Fruit fly (Drosophila melanogaster): Measurements from ENCODE around the gene CG14969.
A peak's percentile ranks its signal among the peaks of the same experiment; 100 is the strongest.

The CG14969 gene

dm6 chr3L:3373994-3374623, 39.3 kb upstream of the CG14969 start, which contains the start of the genes Ythdc1 and CG12010 (continued):
- TF ChIP-seq dmrt99B (tag; optimal IDR thresholded peaks at IDR 0.05), result no peak
- TF ChIP-seq CG9932 (GFP tag; IDR thresholded peaks at IDR 0.05), result 0 out of 2 replicates have a peak, but pooled peaks have one; percentile 12
- peak; percentile 10 for TF ChIP-seq CG18619 (GFP tag; optimal IDR thresholded peaks at IDR 0.05)
- TF ChIP-seq ap (GFP tag; IDR thresholded peaks at IDR 0.05), result no peak
- no peak for TF ChIP-seq NFAT (GFP tag; IDR thresholded peaks at IDR 0.05)
- no peak for TF ChIP-seq CG10274 (GFP tag; optimal IDR thresholded peaks at IDR 0.05)
- no peak for TF ChIP-seq cad (GFP tag; optimal IDR thresholded peaks at IDR 0.05)
- no peak for TF ChIP-seq mirr (GFP tag; optimal IDR thresholded peaks at IDR 0.05)
- no peak for TF ChIP-seq dimm (GFP tag; IDR thresholded peaks at IDR 0.05)
- peak; percentile 95 for TF ChIP-seq chinmo (GFP tag; IDR thresholded peaks at IDR 0.05; ENCODE audit: partially characterized antibody)
- no peak for TF ChIP-seq Ssrp (tag; optimal IDR thresholded peaks at IDR 0.05)
- TF ChIP-seq CG34224 (GFP tag; IDR thresholded peaks at IDR 0.05; ENCODE audit: partially characterized antibody), result peak; percentile 81
- no peak for TF ChIP-seq CG7372 (GFP tag; IDR thresholded peaks at IDR 0.05)
- TF ChIP-seq CG7786 (GFP tag; optimal IDR thresholded peaks at IDR 0.05), result no peak
- TF ChIP-seq jigr1 (GFP tag; IDR thresholded peaks at IDR 0.05), result no peak
- no peak for TF ChIP-seq D19A (tag; optimal IDR thresholded peaks at IDR 0.05)
- TF ChIP-seq zf30C (GFP tag; optimal IDR thresholded peaks at IDR 0.05), result peak; percentile 49
- TF ChIP-seq CG17359 (tag; optimal IDR thresholded peaks at IDR 0.05), result no peak
- TF ChIP-seq CG2202 (tag; optimal IDR thresholded peaks at IDR 0.05), result no peak
- TF ChIP-seq Doc3 (GFP tag; IDR thresholded peaks at IDR 0.05; ENCODE audit: partially characterized antibody), result peak; percentile 67; the same call in 2 of the 3 replicates
- no peak for TF ChIP-seq gt (GFP tag; IDR thresholded peaks at IDR 0.05)
- TF ChIP-seq CG8281 (tag; optimal IDR thresholded peaks at IDR 0.05), result no peak
- TF ChIP-seq grn (GFP tag; optimal IDR thresholded peaks at IDR 0.05), result no peak
- no peak for TF ChIP-seq Deaf1 (tag; optimal IDR thresholded peaks at IDR 0.05)
- no peak for TF ChIP-seq Eip74EF (GFP tag; optimal IDR thresholded peaks at IDR 0.05)
- TF ChIP-seq tup (GFP tag; optimal IDR thresholded peaks at IDR 0.05), result no peak
- TF ChIP-seq danr (GFP tag; IDR thresholded peaks at IDR 0.05), result no peak
- no peak for TF ChIP-seq grau (tag; optimal IDR thresholded peaks at IDR 0.05)
- no peak for TF ChIP-seq Atf-2 (GFP tag; optimal IDR thresholded peaks at IDR 0.05)
- TF ChIP-seq CG11085 (GFP tag; IDR thresholded peaks at IDR 0.05), result no peak
- TF ChIP-seq Bgb (GFP tag; IDR thresholded peaks at IDR 0.05; ENCODE audit: partially characterized antibody), result peak; percentile 96
- no peak for TF ChIP-seq CG14441 (GFP tag; IDR thresholded peaks at IDR 0.05)
- no peak for TF ChIP-seq BtbVII (GFP tag; optimal IDR thresholded peaks at IDR 0.05)
- peak; percentile 4 for TF ChIP-seq wek (GFP tag; optimal IDR thresholded peaks at IDR 0.05)
- no peak for TF ChIP-seq Chrac-16 (GFP tag; optimal IDR thresholded peaks at IDR 0.05)
- peak; percentile 23 for TF ChIP-seq CG17912 (GFP tag; optimal IDR thresholded peaks at IDR 0.05)
- no peak for TF ChIP-seq vfl (GFP tag; optimal IDR thresholded peaks at IDR 0.05)
- TF ChIP-seq yki (optimal IDR thresholded peaks at IDR 0.05), result no peak
- no peak for TF ChIP-seq bsh (GFP tag; optimal IDR thresholded peaks at IDR 0.05)
- TF ChIP-seq Rfx (GFP tag; IDR thresholded peaks at IDR 0.05), result 0 out of 2 replicates have a peak, but pooled peaks have one; percentile 23
- TF ChIP-seq CG15514 (GFP tag; optimal IDR thresholded peaks at IDR 0.05), result no peak
- no peak for TF ChIP-seq Ets65A (GFP tag)
- TF ChIP-seq CG11093 (GFP tag; IDR thresholded peaks at IDR 0.05), result no peak
- peak; percentile 79 for TF ChIP-seq CG8478 (optimal IDR thresholded peaks at IDR 0.05)
- TF ChIP-seq CG14710 (tag; optimal IDR thresholded peaks at IDR 0.05), result peak; percentile 63
- TF ChIP-seq NK7.1 (GFP tag; optimal IDR thresholded peaks at IDR 0.05), result no peak
- no peak for TF ChIP-seq CkIIα-i1 (GFP tag; IDR thresholded peaks at IDR 0.05)
- TF ChIP-seq CG7745 (tag; optimal IDR thresholded peaks at IDR 0.05), result no peak
- no peak for TF ChIP-seq Trl (optimal IDR thresholded peaks at IDR 0.05)
- no peak for TF ChIP-seq Trl (GFP tag; optimal IDR thresholded peaks at IDR 0.05)
- no peak for TF ChIP-seq ac (GFP tag; optimal IDR thresholded peaks at IDR 0.05)
